Fruit fly (Drosophila melanogaster): ENCODE data around the gene AstCC.

DNA sequence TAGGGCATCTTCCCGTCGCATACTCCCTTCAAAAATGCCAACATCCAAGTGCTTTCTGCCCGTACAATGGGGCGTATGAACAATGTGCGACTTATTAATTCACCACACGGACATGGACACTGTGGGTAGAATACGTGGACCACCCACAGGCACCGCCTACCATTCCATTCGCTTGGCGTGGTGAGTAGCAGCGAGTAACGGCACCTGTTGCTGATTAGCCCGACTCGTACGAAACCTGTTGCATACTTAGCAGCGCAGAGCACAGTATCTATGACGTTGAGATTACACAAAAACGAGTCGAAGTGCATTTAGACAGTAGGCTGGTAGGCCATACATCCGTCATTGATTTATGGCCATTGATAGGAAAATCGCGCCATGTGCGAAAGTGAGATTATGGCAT, 3.0 kb downstream of the AstCC start:
- no peak for TF ChIP-seq Hr78 (GFP tag; optimal IDR thresholded peaks at IDR 0.05)
- no peak for TF ChIP-seq usp (GFP tag; optimal IDR thresholded peaks at IDR 0.05)
- no peak for TF ChIP-seq ey (GFP tag; optimal IDR thresholded peaks at IDR 0.05)
- TF ChIP-seq psq (GFP tag; optimal IDR thresholded peaks at IDR 0.05) = no peak
- TF ChIP-seq HLH106 (tag; optimal IDR thresholded peaks at IDR 0.05) = no peak
- TF ChIP-seq br (GFP tag; optimal IDR thresholded peaks at IDR 0.05) = no peak
- TF ChIP-seq h (GFP tag; optimal IDR thresholded peaks at IDR 0.05) = no peak
- TF ChIP-seq GATAd (GFP tag; optimal IDR thresholded peaks at IDR 0.05) = no peak
- no peak for TF ChIP-seq Dfd (GFP tag; optimal IDR thresholded peaks at IDR 0.05)
- peak; percentile 6 for TF ChIP-seq Myc (optimal IDR thresholded peaks at IDR 0.05)
- no peak for TF ChIP-seq brk (GFP tag; optimal IDR thresholded peaks at IDR 0.05)
- TF ChIP-seq N (GFP tag; optimal IDR thresholded peaks at IDR 0.05) = no peak
- no peak for TF ChIP-seq woc (GFP tag; optimal IDR thresholded peaks at IDR 0.05)
- TF ChIP-seq Rel (GFP tag; optimal IDR thresholded peaks at IDR 0.05) = no peak
- no peak for TF ChIP-seq Rel (tag; optimal IDR thresholded peaks at IDR 0.05)

All from whole organism, wandering third instar larva.